Worm (Caenorhabditis elegans): ENCODE measurements around the gene suca-1.

ce11 chrX:10896498-10896897 is 3.4 kb downstream of the suca-1 start, which contains the start of gene haly-1:
- TF ChIP-seq ama-1 (optimal IDR thresholded peaks at IDR 0.05) (no peak), flt-1 (GFP tag; IDR thresholded peaks at IDR 0.05) (no peak), tra-4 (tag; optimal IDR thresholded peaks at IDR 0.05) (no peak), ceh-36 (tag; optimal IDR thresholded peaks at IDR 0.05) (no peak), pes-1 (GFP tag; IDR thresholded peaks at IDR 0.05) (no peak), ets-7 (tag; optimal IDR thresholded peaks at IDR 0.05) (no peak), F13C5.2 (tag; optimal IDR thresholded peaks at IDR 0.05) (no peak), tbx-37 (GFP tag; conservative IDR thresholded peaks at IDR 0.05) (no peak)
